Worm (Caenorhabditis elegans) whole organism, young adult: ENCODE data around the gene T04C10.3.
A peak's percentile ranks its signal among the peaks of the same experiment; 100 is the strongest.

Source experiments
- B0019.2 ChIP-seq: fragments of 200-800 bp; sonication (Bioruptor generic); conservative IDR thresholded peaks from 2 replicates; pipeline ENCODE4 v1.3.6; 2022; ENCODE audit warnings: missing genetic modification reagents, missing genetic modification characterization, missing compliant biosample characterization
- C06A6.2 ChIP-seq: fragments of 200-800 bp; sonication (Bioruptor generic); conservative IDR thresholded peaks from 2 replicates; pipeline ENCODE4 v1.3.6; 2022; ENCODE audit warnings: missing genetic modification characterization, missing compliant biosample characterization
- D2030.7 ChIP-seq: fragments of 200-800 bp; sonication (Bioruptor generic); IDR thresholded peaks from 2 replicates; pipeline ENCODE4 v1.3.6; 2022; ENCODE audit warnings: missing genetic modification reagents, missing genetic modification characterization, missing compliant biosample characterization
- F10E7.11 ChIP-seq: sonication (generic microtip); optimal IDR thresholded peaks from 2 replicates; lab custom pipeline; 2017; ENCODE audit warnings: mild to moderate bottlenecking, missing genetic modification characterization, moderate library complexity, missing compliant biosample characterization
- F22D6.2 ChIP-seq: sonication (generic microtip); optimal IDR thresholded peaks from 2 replicates; lab custom pipeline; 2016; ENCODE audit warnings: mild to moderate bottlenecking, missing genetic modification characterization, missing compliant biosample characterization
- F33H1.4 ChIP-seq: fragments of 200-800 bp; sonication (Bioruptor generic); IDR thresholded peaks from 2 replicates; pipeline ENCODE4 v1.3.6; 2022; ENCODE audit warnings: missing genetic modification reagents, missing genetic modification characterization, missing compliant biosample characterization
- F37B4.10 ChIP-seq: fragments of 200-800 bp; sonication (Bioruptor generic); IDR thresholded peaks from 2 replicates; pipeline ENCODE4 v1.3.6; 2022; ENCODE audit warnings: missing genetic modification characterization, missing compliant biosample characterization
- F57C9.4 ChIP-seq: sonication (generic microtip); optimal IDR thresholded peaks from 2 replicates; lab custom pipeline; 2017; ENCODE audit warnings: mild to moderate bottlenecking, missing genetic modification characterization, missing compliant biosample characterization
- T26A5.8 ChIP-seq: sonication (generic microtip); optimal IDR thresholded peaks from 2 replicates; lab custom pipeline; 2016; ENCODE audit warnings: missing genetic modification characterization, missing compliant biosample characterization
- Y53G8AR.9 ChIP-seq: fragments of 200-800 bp; sonication (Bioruptor generic); conservative IDR thresholded peaks from 2 replicates; pipeline ENCODE4 v1.3.6; 2022; ENCODE audit warnings: missing genetic modification reagents, missing genetic modification characterization, missing compliant biosample characterization
- Y56A3A.18 ChIP-seq: fragments of 200-800 bp; sonication (Bioruptor generic); IDR thresholded peaks from 2 replicates; pipeline ENCODE4 v1.3.6; 2022; ENCODE audit warnings: missing genetic modification reagents, missing genetic modification characterization, missing compliant biosample characterization
- Y95B8A.8 ChIP-seq: fragments of 200-800 bp; sonication (Bioruptor generic); IDR thresholded peaks from 2 replicates; pipeline ENCODE4 v1.3.6; 2022; ENCODE audit warnings: missing genetic modification reagents, missing genetic modification characterization, missing compliant biosample characterization
- ZK185.1 ChIP-seq: sonication (generic microtip); optimal IDR thresholded peaks from 2 replicates; lab custom pipeline; 2016; ENCODE audit warnings: mild to moderate bottlenecking, missing genetic modification characterization, missing compliant biosample characterization; ENCODE audit not compliant: poor library complexity, severe bottlenecking
- ama-1 ChIP-seq, 3 experiments: fragments of 150-350 bp in 1 of 3; sonication (generic microtip) in 2 of 3; optimal IDR thresholded peaks; 2 replicates each; lab custom pipeline; 2014 to 2018; ENCODE audit warnings: missing biosample characterization in 2 of 3, missing genetic modification characterization in 2 of 3, missing genetic modification reagents in 2 of 3
- attf-5 ChIP-seq: fragments of 200-800 bp; sonication (Bioruptor generic); optimal IDR thresholded peaks from 2 replicates; lab custom pipeline; 2018; ENCODE audit warnings: mild to moderate bottlenecking, missing genetic modification characterization, missing compliant biosample characterization
- bed-2 ChIP-seq: fragments of 200-800 bp; sonication (Bioruptor generic); IDR thresholded peaks from 2 replicates; pipeline ENCODE4 v1.3.6; 2022; ENCODE audit warnings: missing genetic modification reagents, missing genetic modification characterization, missing compliant biosample characterization
- ceh-79 ChIP-seq: sonication (generic microtip); optimal IDR thresholded peaks from 2 replicates; lab custom pipeline; 2017; ENCODE audit warnings: mild to moderate bottlenecking, missing genetic modification characterization, missing compliant biosample characterization
- ceh-91 ChIP-seq: fragments of 200-800 bp; sonication (Bioruptor generic); IDR thresholded peaks from 2 replicates; pipeline ENCODE4 v1.3.6; 2022; ENCODE audit warnings: missing genetic modification reagents, missing genetic modification characterization, missing compliant biosample characterization
- dpl-1 ChIP-seq: fragments of 150-350 bp; optimal IDR thresholded peaks from 2 replicates; lab custom pipeline; 2014; ENCODE audit warnings: missing biosample characterization, missing genetic modification reagents, missing genetic modification characterization
- efl-1 ChIP-seq: fragments of 150-350 bp; optimal IDR thresholded peaks from 2 replicates; lab custom pipeline; 2014; ENCODE audit warnings: missing biosample characterization, missing genetic modification reagents, missing genetic modification characterization
- fkh-3 ChIP-seq: sonication (generic microtip); optimal IDR thresholded peaks from 2 replicates; lab custom pipeline; 2016; ENCODE audit warnings: mild to moderate bottlenecking, missing genetic modification characterization, missing compliant biosample characterization
- hlh-26 ChIP-seq: fragments of 200-800 bp; sonication (Bioruptor generic); conservative IDR thresholded peaks from 2 replicates; pipeline ENCODE4 v1.3.6; 2022; ENCODE audit warnings: missing genetic modification reagents, missing genetic modification characterization, missing compliant biosample characterization
- lag-1 ChIP-seq: fragments of 200-800 bp; sonication (Bioruptor generic); IDR thresholded peaks from 2 replicates; pipeline ENCODE4 v1.3.6; 2022; ENCODE audit warnings: missing genetic modification reagents, missing genetic modification characterization, missing compliant biosample characterization
- let-607 ChIP-seq, 2 experiments: fragments of 200-800 bp in 1 of 2; sonication (Bioruptor generic) in 1 of 2; sonication (generic microtip) in 1 of 2; optimal IDR thresholded peaks; 2 replicates each; lab custom pipeline; 2016 to 2018; ENCODE audit warnings: mild to moderate bottlenecking in 2 of 2, missing compliant biosample characterization in 2 of 2, missing genetic modification characterization in 2 of 2, moderate library complexity in 2 of 2, missing genotype in 1 of 2
- lin-26 ChIP-seq: fragments of 200-800 bp; sonication (Bioruptor generic); IDR thresholded peaks from 2 replicates; pipeline ENCODE4 v1.3.6; 2022; ENCODE audit warnings: missing genetic modification reagents, missing genetic modification characterization, missing compliant biosample characterization
- lin-54 ChIP-seq: fragments of 200-800 bp; sonication (Bioruptor generic); optimal IDR thresholded peaks from 2 replicates; lab custom pipeline; 2018; ENCODE audit warnings: mild to moderate bottlenecking, missing genetic modification characterization, missing compliant biosample characterization
- lsy-27 ChIP-seq: sonication (generic microtip); optimal IDR thresholded peaks from 2 replicates; lab custom pipeline; 2017; ENCODE audit warnings: missing genetic modification characterization, mild to moderate bottlenecking, missing compliant biosample characterization, antibody characterized with exemption, missing genotype, borderline replicate concordance; ENCODE audit not compliant: insufficient read depth
- madf-10 ChIP-seq: sonication (generic microtip); optimal IDR thresholded peaks from 2 replicates; lab custom pipeline; 2016; ENCODE audit warnings: mild to moderate bottlenecking, missing genetic modification characterization, missing compliant biosample characterization
- madf-8 ChIP-seq: fragments of 200-800 bp; sonication (Bioruptor generic); conservative IDR thresholded peaks from 2 replicates; pipeline ENCODE4 v1.3.6; 2022; ENCODE audit warnings: missing genetic modification reagents, missing genetic modification characterization, missing compliant biosample characterization
- mel-28 ChIP-seq: sonication (generic microtip); optimal IDR thresholded peaks from 2 replicates; lab custom pipeline; 2016; ENCODE audit warnings: borderline replicate concordance, mild to moderate bottlenecking, missing genetic modification characterization, missing compliant biosample characterization
- mes-4 ChIP-seq: sonication (generic microtip); optimal IDR thresholded peaks from 2 replicates; lab custom pipeline; 2016; ENCODE audit warnings: missing genotype, missing genetic modification characterization, missing compliant biosample characterization
- nfya-2 ChIP-seq: fragments of 200-800 bp; sonication (Bioruptor generic); IDR thresholded peaks from 2 replicates; pipeline ENCODE4 v1.3.6; 2022; ENCODE audit warnings: missing genetic modification reagents, missing genetic modification characterization, missing compliant biosample characterization
- nhr-120 ChIP-seq: fragments of 200-800 bp; sonication (Bioruptor generic); IDR thresholded peaks from 2 replicates; pipeline ENCODE4 v1.3.6; 2022; ENCODE audit warnings: missing genetic modification characterization, missing compliant biosample characterization
- nhr-90 ChIP-seq: sonication (generic microtip); optimal IDR thresholded peaks from 2 replicates; lab custom pipeline; 2016; ENCODE audit warnings: missing genotype, mild to moderate bottlenecking, missing genetic modification characterization, missing compliant biosample characterization
- repo-1 ChIP-seq: sonication (generic microtip); optimal IDR thresholded peaks from 2 replicates; lab custom pipeline; 2017; ENCODE audit warnings: mild to moderate bottlenecking, missing genetic modification characterization, missing compliant biosample characterization
- rpc-1 ChIP-seq, 2 experiments: fragments of 150-350 bp in 1 of 2; sonication (generic microtip) in 1 of 2; optimal IDR thresholded peaks; 2 replicates each; lab custom pipeline; 2014 to 2018; ENCODE audit warnings: missing biosample characterization in 1 of 2, missing genetic modification characterization in 1 of 2, missing genetic modification reagents in 1 of 2, missing genotype in 1 of 2
- snpc-1.1 ChIP-seq: sonication (generic microtip); optimal IDR thresholded peaks from 2 replicates; lab custom pipeline; 2017; ENCODE audit warnings: missing genetic modification characterization, mild to moderate bottlenecking, missing compliant biosample characterization, antibody characterized with exemption, moderate library complexity, missing genotype, missing genetic modification reagents; ENCODE audit not compliant: insufficient read depth
- snpc-1.3 ChIP-seq: sonication (generic microtip); optimal IDR thresholded peaks from 2 replicates; lab custom pipeline; 2017; ENCODE audit warnings: missing genetic modification characterization, mild to moderate bottlenecking, missing compliant biosample characterization, antibody characterized with exemption, moderate library complexity, missing genotype, missing genetic modification reagents; ENCODE audit not compliant: insufficient read depth
- snpc-3.4 ChIP-seq: sonication (generic microtip); optimal IDR thresholded peaks from 2 replicates; lab custom pipeline; 2017; ENCODE audit warnings: missing genetic modification characterization, mild to moderate bottlenecking, missing compliant biosample characterization, antibody characterized with exemption, moderate library complexity, missing genotype, missing genetic modification reagents
- somi-1 ChIP-seq: fragments of 200-800 bp; sonication (Bioruptor generic); optimal IDR thresholded peaks from 2 replicates; lab custom pipeline; 2018; ENCODE audit warnings: mild to moderate bottlenecking, missing genetic modification characterization, missing compliant biosample characterization
- sptf-2 ChIP-seq: fragments of 200-800 bp; sonication (Bioruptor generic); optimal IDR thresholded peaks from 2 replicates; lab custom pipeline; 2018; ENCODE audit warnings: mild to moderate bottlenecking, missing genetic modification characterization, missing compliant biosample characterization
- tlf-1 ChIP-seq: fragments of 200-800 bp; sonication (Bioruptor generic); optimal IDR thresholded peaks from 2 replicates; lab custom pipeline; 2018; ENCODE audit warnings: mild to moderate bottlenecking, missing genetic modification characterization, missing compliant biosample characterization
- unc-130 ChIP-seq: sonication (generic microtip); optimal IDR thresholded peaks from 2 replicates; lab custom pipeline; 2016; ENCODE audit warnings: missing genetic modification reagents, missing genetic modification characterization, missing compliant biosample characterization
- zfh-2 ChIP-seq: fragments of 200-800 bp; sonication (Bioruptor generic); conservative IDR thresholded peaks from 2 replicates; pipeline ENCODE4 v1.3.6; 2022; ENCODE audit warnings: missing genetic modification reagents, missing genetic modification characterization, missing compliant biosample characterization
- zim-3 ChIP-seq: sonication (generic microtip); optimal IDR thresholded peaks from 2 replicates; lab custom pipeline; 2017; ENCODE audit warnings: mild to moderate bottlenecking, missing genetic modification characterization, moderate library complexity, missing compliant biosample characterization
- ztf-3 ChIP-seq: fragments of 200-800 bp; sonication (Bioruptor generic); optimal IDR thresholded peaks from 2 replicates; lab custom pipeline; 2018; ENCODE audit warnings: mild to moderate bottlenecking, missing genetic modification characterization, missing compliant biosample characterization

Gene T04C10.3

ce11 chrX:14790320-14791048, 21.7 kb upstream of the T04C10.3 start, which contains the start of gene tatn-1 (continued):
- TF ChIP-seq F37B4.10 (GFP tag; lab: Robert Waterston, UW) (0 out of 2 replicates have a peak, but pooled peaks have one; percentile 66), madf-8 (no peak), snpc-1.3 (tag; lab: Kevin White, UChicago) (no peak), ZK185.1 (peak; percentile 25), nhr-120 (GFP tag; lab: Robert Waterston, UW) (no peak), bed-2 (GFP tag; lab: Robert Waterston, UW) (no peak), mel-28 (no peak), Y56A3A.18 (no peak), ama-1 (optimal IDR thresholded peaks at IDR 0.05; lab: Kevin White, UChicago) (no peak), ama-1 (GFP tag; optimal IDR thresholded peaks at IDR 0.05; lab: Kevin White, UChicago) (no peak), snpc-3.4 (tag; lab: Kevin White, UChicago) (no peak), repo-1 (no peak), hlh-26 (no peak), nfya-2 (GFP tag; lab: Robert Waterston, UW) (no peak), Y53G8AR.9 (GFP tag; lab: Robert Waterston, UW) (no peak), fkh-3 (tag; lab: Kevin White, UChicago) (no peak), snpc-1.1 (no peak), rpc-1 (optimal IDR thresholded peaks at IDR 0.05; lab: Kevin White, UChicago) (no peak), rpc-1 (tag; optimal IDR thresholded peaks at IDR 0.05; lab: Kevin White, UChicago) (no peak), dpl-1 (GFP tag; lab: Kevin White, UChicago) (no peak), ztf-3 (GFP tag; lab: Kevin White, UChicago) (no peak), B0019.2 (GFP tag; lab: Robert Waterston, UW) (no peak), madf-10 (tag; lab: Kevin White, UChicago) (peak; percentile 60), efl-1 (GFP tag; lab: Kevin White, UChicago) (no peak), F22D6.2 (peak; percentile 51), mes-4 (no peak), D2030.7 (GFP tag; lab: Robert Waterston, UW) (no peak), ceh-91 (GFP tag; lab: Robert Waterston, UW) (no peak), F57C9.4 (tag; lab: Kevin White, UChicago) (no peak), T26A5.8 (tag; lab: Kevin White, UChicago) (no peak), nhr-90 (tag; lab: Kevin White, UChicago) (peak; percentile 32), lsy-27 (tag; lab: Kevin White, UChicago) (no peak), C06A6.2 (GFP tag; lab: Robert Waterston, UW) (0 out of 2 replicates have a peak, but pooled peaks have one; percentile 56), sptf-2 (GFP tag; lab: Kevin White, UChicago) (no peak), zim-3 (tag; lab: Kevin White, UChicago) (no peak), zfh-2 (GFP tag; lab: Robert Waterston, UW) (peak; percentile 70; the same call in 1 of the 2 replicates), lag-1 (GFP tag; lab: Robert Waterston, UW) (no peak), Y95B8A.8 (no peak), let-607 (tag; optimal IDR thresholded peaks at IDR 0.05; lab: Kevin White, UChicago) (peak; percentile 61 to 90), unc-130 (GFP tag; lab: Kevin White, UChicago) (no peak), somi-1 (GFP tag; lab: Kevin White, UChicago) (peak; percentile 59), attf-5 (GFP tag; lab: Kevin White, UChicago) (no peak), ceh-79 (tag; lab: Kevin White, UChicago) (no peak), tlf-1 (GFP tag; lab: Kevin White, UChicago) (peak; percentile 24), lin-26 (GFP tag; lab: Robert Waterston, UW) (0 out of 2 replicates have a peak, but pooled peaks have one; percentile 21), F10E7.11 (tag; lab: Kevin White, UChicago) (no peak), F33H1.4 (GFP tag; lab: Robert Waterston, UW) (no peak), lin-54 (no peak)
